Worm (Caenorhabditis elegans) whole organism, L4 larva: ENCODE data around the gene T16D1.1.
A peak's percentile ranks its signal among the peaks of the same experiment; 100 is the strongest.

Experiments
- F26F4.8 ChIP-seq: fragments of 200-800 bp; sonication (Bioruptor generic); conservative IDR thresholded peaks from 2 replicates; pipeline ENCODE4 v1.3.6; 2022; ENCODE audit warnings: missing genetic modification characterization, missing compliant biosample characterization
- F44E2.7 ChIP-seq: fragments of 200-800 bp; sonication (Bioruptor generic); IDR thresholded peaks from 2 replicates; pipeline ENCODE4 v2.1.2; 2022; ENCODE audit warnings: missing genetic modification characterization, missing compliant biosample characterization
- F49E8.2 ChIP-seq: sonication (generic microtip); optimal IDR thresholded peaks from 2 replicates; lab custom pipeline; 2016; ENCODE audit warnings: missing compliant biosample characterization, mild to moderate bottlenecking, missing genetic modification characterization, borderline replicate concordance
- T26A8.4 ChIP-seq: fragments of 200-800 bp; sonication (Bioruptor generic); IDR thresholded peaks from 2 replicates; pipeline ENCODE4 v1.3.6; 2022; ENCODE audit warnings: missing genetic modification characterization, missing compliant biosample characterization
- ZK546.5 ChIP-seq, 2 experiments: sonication (generic microtip); optimal IDR thresholded peaks; 2 replicates each; lab custom pipeline; 2017; ENCODE audit warnings: missing biosample characterization in 2 of 2, missing genetic modification characterization in 2 of 2
- arid-1 ChIP-seq: fragments of 200-800 bp; sonication (Bioruptor generic); conservative IDR thresholded peaks from 2 replicates; pipeline ENCODE4 v1.3.6; 2022; ENCODE audit warnings: missing genetic modification reagents, missing genetic modification characterization, missing compliant biosample characterization
- ces-1 ChIP-seq: fragments of 150-350 bp; sonication (generic microtip); optimal IDR thresholded peaks from 4 replicates; lab custom pipeline; 2014; ENCODE audit warnings: missing biosample characterization, missing genetic modification reagents, missing genetic modification characterization
- daf-16 ChIP-seq, 3 experiments: sonication (generic microtip); optimal IDR thresholded peaks; 2 replicates each; lab custom pipeline; 2016 to 2017; ENCODE audit warnings: missing genetic modification characterization in 3 of 3, missing genetic modification reagents in 3 of 3, mild to moderate bottlenecking in 2 of 3, missing compliant biosample characterization in 2 of 3, missing biosample characterization in 1 of 3, moderate library complexity in 1 of 3
- dmd-8 ChIP-seq: fragments of 200-800 bp; sonication (Bioruptor generic); IDR thresholded peaks from 2 replicates; pipeline ENCODE4 v1.3.6; 2022; ENCODE audit warnings: missing genetic modification characterization, missing compliant biosample characterization
- dve-1 ChIP-seq: sonication (generic microtip); optimal IDR thresholded peaks from 2 replicates; lab custom pipeline; 2017; ENCODE audit warnings: antibody characterized with exemption, mild to moderate bottlenecking, missing genetic modification characterization, missing compliant biosample characterization; ENCODE audit not compliant: insufficient read depth
- egl-27 ChIP-seq: sonication (generic microtip); optimal IDR thresholded peaks from 3 replicates; lab custom pipeline; 2017; ENCODE audit warnings: missing biosample characterization, missing genetic modification reagents, missing genetic modification characterization
- fos-1 ChIP-seq: fragments of 150-350 bp; optimal IDR thresholded peaks from 2 replicates; lab custom pipeline; 2014; ENCODE audit warnings: missing biosample characterization, missing genetic modification characterization
- hlh-11 ChIP-seq: fragments of 200-800 bp; sonication (Bioruptor generic); optimal IDR thresholded peaks from 2 replicates; lab custom pipeline; 2018; ENCODE audit warnings: mild to moderate bottlenecking, missing genetic modification characterization, missing compliant biosample characterization
- hmg-1.1 ChIP-seq: fragments of 200-800 bp; sonication (Bioruptor generic); IDR thresholded peaks from 2 replicates; pipeline ENCODE4 v1.3.6; 2022; ENCODE audit warnings: missing genetic modification reagents, missing genetic modification characterization, missing compliant biosample characterization
- jun-1 ChIP-seq: fragments of 150-350 bp; optimal IDR thresholded peaks from 2 replicates; lab custom pipeline; 2014; ENCODE audit warnings: missing biosample characterization, missing genetic modification reagents, missing genetic modification characterization
- lim-7 ChIP-seq: fragments of 200-800 bp; sonication (Bioruptor generic); IDR thresholded peaks from 2 replicates; pipeline ENCODE4 v1.3.6; 2022; ENCODE audit warnings: missing genetic modification characterization, missing compliant biosample characterization
- lin-38 ChIP-seq: fragments of 200-800 bp; sonication (Bioruptor generic); IDR thresholded peaks from 2 replicates; pipeline ENCODE4 v1.3.6; 2022; ENCODE audit warnings: missing genetic modification reagents, missing genetic modification characterization, missing compliant biosample characterization
- lin-39 ChIP-seq: fragments of 150-350 bp; optimal IDR thresholded peaks from 2 replicates; lab custom pipeline; 2014; ENCODE audit warnings: missing biosample characterization, missing genetic modification reagents, missing genetic modification characterization
- lir-3 ChIP-seq: sonication (generic microtip); optimal IDR thresholded peaks from 2 replicates; lab custom pipeline; 2016; ENCODE audit warnings: mild to moderate bottlenecking, missing genetic modification characterization, missing compliant biosample characterization
- mdt-29 ChIP-seq: fragments of 200-800 bp; sonication (Bioruptor generic); IDR thresholded peaks from 2 replicates; pipeline ENCODE4 v1.3.6; 2022; ENCODE audit warnings: missing genetic modification reagents, missing genetic modification characterization, missing compliant biosample characterization
- mep-1 ChIP-seq: fragments of 150-350 bp; sonication (generic microtip); optimal IDR thresholded peaks from 3 replicates; lab custom pipeline; 2014; ENCODE audit warnings: missing biosample characterization, missing genetic modification characterization
- mes-2 ChIP-seq: sonication (generic microtip); optimal IDR thresholded peaks from 2 replicates; lab custom pipeline; 2016; ENCODE audit warnings: missing genotype, mild to moderate bottlenecking, missing genetic modification characterization, missing compliant biosample characterization; ENCODE audit not compliant: poor library complexity, severe bottlenecking
- mxl-2 ChIP-seq: fragments of 200-800 bp; sonication (Bioruptor generic); conservative IDR thresholded peaks from 2 replicates; pipeline ENCODE4 v1.3.6; 2022; ENCODE audit warnings: missing genetic modification reagents, missing genetic modification characterization, missing compliant biosample characterization
- nhr-11 ChIP-seq: fragments of 150-350 bp; optimal IDR thresholded peaks from 2 replicates; lab custom pipeline; 2014; ENCODE audit warnings: missing biosample characterization, missing genetic modification characterization
- nhr-111 ChIP-seq: fragments of 200-800 bp; sonication (Bioruptor generic); optimal IDR thresholded peaks from 2 replicates; lab custom pipeline; 2018; ENCODE audit warnings: mild to moderate bottlenecking, missing genetic modification characterization, missing compliant biosample characterization
- nhr-237 ChIP-seq: sonication (generic microtip); optimal IDR thresholded peaks from 2 replicates; lab custom pipeline; 2017; ENCODE audit warnings: missing biosample characterization, missing genetic modification characterization
- nhr-41 ChIP-seq: fragments of 200-800 bp; sonication (Bioruptor generic); IDR thresholded peaks from 2 replicates; pipeline ENCODE4 v1.3.6; 2022; ENCODE audit warnings: missing genetic modification reagents, missing genetic modification characterization, missing compliant biosample characterization
- nhr-42 ChIP-seq: fragments of 200-800 bp; sonication (Bioruptor generic); IDR thresholded peaks from 2 replicates; pipeline ENCODE4 v1.3.6; 2022; ENCODE audit warnings: missing genetic modification characterization, missing compliant biosample characterization
- pqm-1 ChIP-seq: sonication (generic microtip); optimal IDR thresholded peaks from 2 replicates; lab custom pipeline; 2017; ENCODE audit warnings: missing biosample characterization, missing genetic modification characterization
- set-16 ChIP-seq: fragments of 200-800 bp; sonication (Bioruptor generic); IDR thresholded peaks from 2 replicates; pipeline ENCODE4 v1.3.6; 2022; ENCODE audit warnings: missing genetic modification reagents, missing genetic modification characterization, missing compliant biosample characterization
- skn-1 ChIP-seq: fragments of 150-350 bp; optimal IDR thresholded peaks from 2 replicates; lab custom pipeline; 2014; ENCODE audit warnings: missing biosample characterization, missing genetic modification characterization
- snpc-1.2 ChIP-seq: fragments of 200-800 bp; sonication (Bioruptor generic); IDR thresholded peaks from 2 replicates; pipeline ENCODE4 v1.3.6; 2022; ENCODE audit warnings: missing genetic modification reagents, missing genetic modification characterization, missing compliant biosample characterization
- snpc-4 ChIP-seq: fragments of 150-350 bp; optimal IDR thresholded peaks from 2 replicates; lab custom pipeline; 2014; ENCODE audit warnings: missing biosample characterization, missing genetic modification characterization
- spr-3 ChIP-seq: fragments of 200-800 bp; sonication (Bioruptor generic); optimal IDR thresholded peaks from 2 replicates; lab custom pipeline; 2018; ENCODE audit warnings: mild to moderate bottlenecking, missing genetic modification characterization, missing compliant biosample characterization
- tag-97 ChIP-seq: fragments of 200-800 bp; sonication (Bioruptor generic); IDR thresholded peaks from 2 replicates; pipeline ENCODE4 v1.3.6; 2022; ENCODE audit warnings: missing genetic modification characterization, missing compliant biosample characterization
- unc-39 ChIP-seq: sonication (generic microtip); optimal IDR thresholded peaks from 2 replicates; lab custom pipeline; 2017; ENCODE audit warnings: missing biosample characterization, missing genetic modification characterization
- unc-62 ChIP-seq, 3 experiments: fragments of 150-350 bp in 1 of 3; sonication (generic microtip); optimal IDR thresholded peaks in 2 of 3; peaks in 1 of 3; 1 replicate in 1 of 3; 2 replicates in 2 of 3; lab custom pipeline; 2014 to 2017; ENCODE audit warnings: missing biosample characterization in 3 of 3, missing genetic modification characterization in 3 of 3, missing genetic modification reagents in 3 of 3, missing genotype in 1 of 3
- zfp-2 ChIP-seq: sonication (generic microtip); optimal IDR thresholded peaks from 2 replicates; lab custom pipeline; 2016; ENCODE audit warnings: mild to moderate bottlenecking, missing genetic modification characterization, missing compliant biosample characterization
- zfp-3 ChIP-seq: fragments of 200-800 bp; sonication (Bioruptor generic); conservative IDR thresholded peaks from 2 replicates; pipeline ENCODE4 v1.3.6; 2022; ENCODE audit warnings: missing genetic modification reagents, missing genetic modification characterization, missing compliant biosample characterization
- ztf-11 ChIP-seq: fragments of 150-350 bp; optimal IDR thresholded peaks from 2 replicates; lab custom pipeline; 2014; ENCODE audit warnings: missing biosample characterization, missing genetic modification characterization

Gene T16D1.1

ce11 chrII:5200205-5200604 lies 41.3 kb downstream of the T16D1.1 start:
- TF ChIP-seq F26F4.8 (0 out of 2 replicates have a peak, but pooled peaks have one; percentile 53), T26A8.4 (peak; percentile 36; the same call in 1 of the 2 replicates), snpc-4 (tag; lab: Kevin White, UChicago) (peak; percentile 63)

DNA sequence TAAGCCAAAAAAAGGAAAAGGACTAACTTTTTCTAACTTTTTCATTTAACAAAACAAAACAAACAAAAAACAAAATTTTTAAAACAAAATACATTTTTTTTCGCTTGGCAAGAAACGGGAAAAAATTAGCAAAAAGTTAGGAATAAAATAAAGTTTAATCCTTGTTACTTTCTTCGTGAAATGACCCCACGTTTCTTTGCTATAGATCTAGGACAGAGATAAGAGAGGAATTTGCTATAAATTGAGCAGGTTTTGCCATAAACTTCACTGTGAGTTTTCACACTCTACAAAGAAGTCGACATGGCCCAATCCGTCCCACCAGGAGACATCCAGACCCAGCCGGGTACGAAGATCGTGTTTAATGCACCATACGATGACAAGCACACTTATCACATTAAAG lies 42.0 kb downstream of the T16D1.1 start, which contains the start of gene msp-50:
TSS of gene msp-50 (plus strand) at position 301 of the 400 bp plus-strand sequence.
- TF ChIP-seq zfp-3 (GFP tag; lab: Robert Waterston, UW) (no peak), pqm-1 (tag; lab: Kevin White, UChicago) (no peak), nhr-111 (GFP tag; lab: Kevin White, UChicago) (no peak), mxl-2 (GFP tag; lab: Robert Waterston, UW) (no peak), unc-39 (no peak), ZK546.5 (tag; optimal IDR thresholded peaks at IDR 0.05; lab: Kevin White, UChicago) (no peak), dmd-8 (GFP tag; lab: Robert Waterston, UW) (no peak), tag-97 (GFP tag; lab: Robert Waterston, UW) (no peak), hlh-11 (no peak), set-16 (GFP tag; lab: Robert Waterston, UW) (no peak), ztf-11 (tag; lab: Kevin White, UChicago) (no peak)
- TF ChIP-seq, all 104 proteins: peak for 0

- TF ChIP-seq nhr-11 (tag; lab: Kevin White, UChicago) (no peak), dve-1 (no peak), nhr-237 (tag; lab: Kevin White, UChicago) (no peak), lir-3 (no peak), nhr-41 (GFP tag; lab: Robert Waterston, UW) (no peak), mep-1 (tag; lab: Kevin White, UChicago) (no peak), snpc-1.2 (no peak), zfp-2 (no peak), unc-62 (GFP tag; optimal IDR thresholded peaks at IDR 0.05 in 1 of 2; lab: Kevin White, UChicago) (no peak), unc-62 (tag; optimal IDR thresholded peaks at IDR 0.05; lab: Kevin White, UChicago) (no peak), F49E8.2 (tag; lab: Kevin White, UChicago) (no peak), nhr-42 (GFP tag; lab: Robert Waterston, UW) (no peak), lin-38 (GFP tag; lab: Robert Waterston, UW) (no peak), ces-1 (GFP tag; lab: Kevin White, UChicago) (no peak)
These were observed 46.0 kb downstream of the T16D1.1 start, which contains the start of gene C34F11.5 for ce11 chrII:5195504-5195903. TSS of gene C34F11.5 (plus strand) at chrII:5195804.

- no peak for TF ChIP-seq lim-7 (GFP tag; lab: Robert Waterston, UW)
- TF ChIP-seq nhr-111 (GFP tag; lab: Kevin White, UChicago): no peak
- TF ChIP-seq daf-16 (GFP tag; optimal IDR thresholded peaks at IDR 0.05; lab: Kevin White, UChicago): no peak
- no peak for TF ChIP-seq daf-16 (tag; optimal IDR thresholded peaks at IDR 0.05; lab: Kevin White, UChicago)
- no peak for TF ChIP-seq F44E2.7 (GFP tag; lab: Robert Waterston, UW)
- TF ChIP-seq skn-1 (tag; lab: Kevin White, UChicago): no peak
- TF ChIP-seq hmg-1.1 (GFP tag; lab: Robert Waterston, UW): no peak
- TF ChIP-seq mep-1 (tag; lab: Kevin White, UChicago): no peak
- TF ChIP-seq mdt-29: no peak
- no peak for TF ChIP-seq mes-2 (tag; lab: Kevin White, UChicago)
- TF ChIP-seq lir-3: no peak
- TF ChIP-seq egl-27 (tag; lab: Kevin White, UChicago): no peak
- TF ChIP-seq jun-1 (tag; lab: Kevin White, UChicago): no peak
- TF ChIP-seq spr-3: no peak
- TF ChIP-seq fos-1 (tag; lab: Kevin White, UChicago): no peak
- TF ChIP-seq lin-39 (tag; lab: Kevin White, UChicago): no peak
- TF ChIP-seq arid-1 (GFP tag; lab: Robert Waterston, UW): no peak
- TF ChIP-seq, all 104 proteins: peak for 0
These were observed 47.4 kb downstream of the T16D1.1 start, which contains the start of gene msp-49 for ce11 chrII:5194066-5194465. TSS of gene msp-49 (plus strand) at chrII:5194366.
